Fruit fly (Drosophila melanogaster) whole organism, pupa: Measurements from ENCODE around the gene Hinfp.

Source experiments
- CG13204 ChIP-seq: fragments of 200-800 bp; sonication (Bioruptor generic); optimal IDR thresholded peaks from 2 replicates; lab custom pipeline; 2018; ENCODE audit warnings: missing biosample characterization, mild to moderate bottlenecking, missing genetic modification characterization, moderate library complexity
- CG14655 ChIP-seq: fragments of 200-800 bp; sonication (Bioruptor generic); optimal IDR thresholded peaks from 3 replicates; lab custom pipeline; 2017; ENCODE audit warnings: mild to moderate bottlenecking, missing biosample characterization, missing genetic modification reagents, missing genetic modification characterization
- CG17806 ChIP-seq: fragments of 200-800 bp; sonication (Bioruptor generic); optimal IDR thresholded peaks from 2 replicates; lab custom pipeline; 2018; ENCODE audit warnings: missing biosample characterization, mild to moderate bottlenecking, missing genetic modification characterization, moderate library complexity
- CG32121 ChIP-seq: fragments of 200-800 bp; sonication (Bioruptor generic); IDR thresholded peaks from 2 replicates; pipeline ENCODE4 v1.3.6; 2022; ENCODE audit warnings: missing biosample characterization, missing genetic modification characterization
- CG34367 ChIP-seq: fragments of 200-800 bp; sonication (Bioruptor generic); optimal IDR thresholded peaks from 2 replicates; lab custom pipeline; 2018; ENCODE audit warnings: missing biosample characterization, mild to moderate bottlenecking, missing genetic modification characterization
- CG8301 ChIP-seq: fragments of 200-800 bp; sonication (Bioruptor generic); optimal IDR thresholded peaks from 2 replicates; lab custom pipeline; 2018; ENCODE audit warnings: missing biosample characterization, mild to moderate bottlenecking, missing genetic modification characterization
- CG9948 ChIP-seq: fragments of 200-800 bp; sonication (Bioruptor generic); optimal IDR thresholded peaks from 2 replicates; lab custom pipeline; 2018; ENCODE audit warnings: missing biosample characterization, mild to moderate bottlenecking, missing genetic modification characterization, moderate library complexity
- EcR ChIP-seq: fragments of 200-800 bp; sonication (Bioruptor generic); optimal IDR thresholded peaks from 3 replicates; lab custom pipeline; 2019; ENCODE audit warnings: missing biosample characterization, missing genetic modification characterization, mild to moderate bottlenecking, moderate library complexity, missing genetic modification reagents
- Snoo ChIP-seq: fragments of 200-800 bp; sonication (Bioruptor generic); optimal IDR thresholded peaks from 3 replicates; lab custom pipeline; 2017; ENCODE audit warnings: missing biosample characterization, mild to moderate bottlenecking, missing genetic modification characterization, inconsistent platforms
- fd96Ca ChIP-seq: fragments of 200-800 bp; sonication (Bioruptor generic); IDR thresholded peaks from 3 replicates; pipeline ENCODE4 v1.3.6; 2022; ENCODE audit warnings: missing biosample characterization, missing genetic modification characterization

DNA sequence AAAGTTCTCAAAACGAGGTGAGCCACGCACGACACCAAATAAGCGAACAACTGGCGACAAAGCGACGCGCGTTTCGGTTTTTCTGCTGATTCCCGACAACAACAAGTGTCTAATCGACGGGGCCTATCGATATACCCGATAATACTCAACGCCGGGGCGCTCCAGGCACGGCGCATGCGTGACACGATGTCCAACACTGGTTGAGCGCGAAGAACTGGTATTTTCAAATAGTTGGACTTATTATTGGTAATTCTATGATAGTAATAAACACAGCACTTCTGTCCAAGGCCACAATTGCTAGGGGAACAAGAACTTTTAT, 7.9 kb upstream of the Hinfp start:
- TF ChIP-seq CG14655 (GFP tag; lab: Kevin White, UChicago) (no peak), CG8301 (no peak), CG13204 (no peak), CG9948 (no peak), CG34367 (no peak), CG32121 (GFP tag; lab: Robert Waterston, UW) (no peak), fd96Ca (no peak), EcR (GFP tag; lab: Kevin White, UChicago) (no peak), Snoo (tag; lab: Kevin White, UChicago) (no peak), CG17806 (tag; lab: Kevin White, UChicago) (no peak)
